3 fruit fly cellular contexts compared by ENCODE assay signal in genomic region chr3L:18083994-18084393, dm6.
A peak's percentile ranks its signal among the peaks of the same experiment; 100 is the strongest.
TF ChIP-seq lines count a peak whose summit lies in the region.

No protein-coding gene starts in this region.

- no peak for TF ChIP-seq CTCF in whole organism, embryonic (GFP tag; optimal IDR thresholded peaks at IDR 0.05; lab: Kevin White, UChicago)

TF ChIP-seq in whole organism, embryonic, 481 proteins besides CTCF, POLR2A, EP300 and RAD21:
- TF ChIP-seq CG7357 (GFP tag; IDR thresholded peaks at IDR 0.05; lab: Robert Waterston, UW): no peak
- TF ChIP-seq phol (tag; optimal IDR thresholded peaks at IDR 0.05; lab: Kevin White, UChicago): peak; percentile 11
- no peak for TF ChIP-seq sug (tag; optimal IDR thresholded peaks at IDR 0.05; lab: Kevin White, UChicago)
- TF ChIP-seq cad (GFP tag; optimal IDR thresholded peaks at IDR 0.05; lab: Kevin White, UChicago): no peak
- no peak for TF ChIP-seq pb (GFP tag; optimal IDR thresholded peaks at IDR 0.05; lab: Kevin White, UChicago)
- TF ChIP-seq CG12236 (GFP tag; optimal IDR thresholded peaks at IDR 0.05; lab: Kevin White, UChicago): no peak
- no peak for TF ChIP-seq CG6765 (GFP tag; optimal IDR thresholded peaks at IDR 0.05; lab: Kevin White, UChicago)
- peak; percentile 81 for TF ChIP-seq onecut (GFP tag; IDR thresholded peaks at IDR 0.05; lab: Robert Waterston, UW)
- no peak for TF ChIP-seq gce (GFP tag; IDR thresholded peaks at IDR 0.05; lab: Robert Waterston, UW)
- no peak for TF ChIP-seq Gsc (GFP tag; IDR thresholded peaks at IDR 0.05; lab: Robert Waterston, UW)
- peak in 1 of 2 experiments; percentile 64 for TF ChIP-seq Dfd (GFP tag; optimal IDR thresholded peaks at IDR 0.05; lab: Kevin White, UChicago)

TF ChIP-seq in whole organism, prepupa, 60 proteins besides CTCF, POLR2A, EP300 and RAD21:
- TF ChIP-seq ss (GFP tag; optimal IDR thresholded peaks at IDR 0.05; lab: Kevin White, UChicago): peak; percentile 3 to 18
- no peak for TF ChIP-seq esn (GFP tag; optimal IDR thresholded peaks at IDR 0.05; lab: Kevin White, UChicago)
- no peak for TF ChIP-seq Hr39 (GFP tag; optimal IDR thresholded peaks at IDR 0.05; lab: Kevin White, UChicago)

TF ChIP-seq in whole organism, pupa, 21 proteins besides CTCF, POLR2A, EP300 and RAD21:
- no peak for TF ChIP-seq Ets98B (GFP tag; IDR thresholded peaks at IDR 0.05; lab: Robert Waterston, UW)
- TF ChIP-seq EcR (GFP tag; optimal IDR thresholded peaks at IDR 0.05; lab: Kevin White, UChicago): peak; percentile 68
TF ChIP-seq in whole organism, pupa: peak in this region for 1.
